Fruit fly (Drosophila melanogaster): ENCODE data around the gene CG13737.

Gene CG13737

DNA sequence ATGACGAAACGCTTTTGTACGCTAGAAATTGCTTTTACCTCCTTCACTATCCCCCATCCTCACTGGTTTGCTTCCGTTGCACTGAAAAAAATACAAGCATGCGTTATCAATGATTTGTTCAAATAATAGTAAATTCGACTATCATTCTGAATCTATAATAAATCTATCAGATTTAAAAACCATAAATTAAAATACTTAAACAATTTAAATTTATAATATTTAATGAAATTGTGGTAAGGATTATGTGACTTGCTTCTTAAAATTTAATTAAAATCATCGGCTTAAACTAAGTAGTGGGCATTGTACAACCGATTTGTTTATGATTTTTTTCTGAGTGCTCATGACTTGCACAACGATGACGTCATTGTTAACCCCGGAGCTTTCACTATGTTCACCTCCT is 26.7 kb downstream of the CG13737 start (continued):
- TF ChIP-seq CG17829 (tag; optimal IDR thresholded peaks at IDR 0.05) (peak; percentile 65), CG11696 (GFP tag; IDR thresholded peaks at IDR 0.05) (no peak), CG13775 (GFP tag; optimal IDR thresholded peaks at IDR 0.05) (peak; percentile 25), corto (GFP tag; optimal IDR thresholded peaks at IDR 0.05) (no peak), zen2 (GFP tag; IDR thresholded peaks at IDR 0.05; ENCODE audit: partially characterized antibody) (no peak), Neu2 (GFP tag; optimal IDR thresholded peaks at IDR 0.05; ENCODE audit: borderline replicate concordance) (no peak), CG7745 (tag; optimal IDR thresholded peaks at IDR 0.05) (no peak), pnt (GFP tag; optimal IDR thresholded peaks at IDR 0.05) (no peak), CG7786 (GFP tag; optimal IDR thresholded peaks at IDR 0.05) (no peak), CTCF (GFP tag; optimal IDR thresholded peaks at IDR 0.05) (no peak), CG6254 (GFP tag; optimal IDR thresholded peaks at IDR 0.05) (peak; percentile 28), CG12236 (GFP tag; optimal IDR thresholded peaks at IDR 0.05) (no peak), gcm (GFP tag; optimal IDR thresholded peaks at IDR 0.05) (peak; percentile 15), ci (GFP tag; IDR thresholded peaks at IDR 0.05) (no peak), Stat92E (GFP tag; optimal IDR thresholded peaks at IDR 0.05) (no peak), peb (GFP tag; IDR thresholded peaks at IDR 0.05) (no peak), Sox102F (GFP tag; optimal IDR thresholded peaks at IDR 0.05) (peak; percentile 78), grau (tag; optimal IDR thresholded peaks at IDR 0.05) (peak; percentile 85), CG17328 (GFP tag; IDR thresholded peaks at IDR 0.05) (no peak), hkb (optimal IDR thresholded peaks at IDR 0.05) (no peak), hkb (GFP tag; IDR thresholded peaks at IDR 0.05) (peak; percentile 40), Fer1 (GFP tag; optimal IDR thresholded peaks at IDR 0.05) (peak; percentile 90), gce (GFP tag; IDR thresholded peaks at IDR 0.05) (no peak), CG8281 (tag; optimal IDR thresholded peaks at IDR 0.05) (peak; percentile 9), bcd (GFP tag; optimal IDR thresholded peaks at IDR 0.05) (peak; percentile 69), fru (optimal IDR thresholded peaks at IDR 0.05) (no peak), Ptx1 (GFP tag; IDR thresholded peaks at IDR 0.05) (peak; percentile 38), toy (GFP tag; IDR thresholded peaks at IDR 0.05) (no peak), CG7928 (GFP tag; optimal IDR thresholded peaks at IDR 0.05) (peak; percentile 17), kay (GFP tag; optimal IDR thresholded peaks at IDR 0.05) (no peak), CG14710 (tag; optimal IDR thresholded peaks at IDR 0.05) (peak; percentile 43), Hsf (GFP tag; optimal IDR thresholded peaks at IDR 0.05) (no peak), Nf-YA (GFP tag; IDR thresholded peaks at IDR 0.05) (no peak), odd (GFP tag; optimal IDR thresholded peaks at IDR 0.05) (peak; percentile 50), gcm2 (GFP tag; optimal IDR thresholded peaks at IDR 0.05) (no peak), Atf3 (GFP tag; optimal IDR thresholded peaks at IDR 0.05) (no peak), dpn (GFP tag; optimal IDR thresholded peaks at IDR 0.05) (peak in 1 of 2 experiments; percentile 49), CG3407 (GFP tag; optimal IDR thresholded peaks at IDR 0.05) (no peak), pan (optimal IDR thresholded peaks at IDR 0.05) (no peak), pan (GFP tag; optimal IDR thresholded peaks at IDR 0.05 in 1 of 2, IDR thresholded peaks at IDR 0.05 in 1 of 2) (no peak), Taf1 (GFP tag; IDR thresholded peaks at IDR 0.05) (no peak), CG8290 (GFP tag; optimal IDR thresholded peaks at IDR 0.05) (no peak), CG8290 (tag; optimal IDR thresholded peaks at IDR 0.05) (no peak), HmgD (GFP tag; optimal IDR thresholded peaks at IDR 0.05) (no peak), TFAM (GFP tag; optimal IDR thresholded peaks at IDR 0.05) (no peak), eyg (GFP tag; optimal IDR thresholded peaks at IDR 0.05) (no peak), CG2120 (GFP tag; optimal IDR thresholded peaks at IDR 0.05) (peak; percentile 55), CG7372 (GFP tag; IDR thresholded peaks at IDR 0.05) (no peak), CG1529 (GFP tag; optimal IDR thresholded peaks at IDR 0.05) (no peak), gro (GFP tag; optimal IDR thresholded peaks at IDR 0.05) (no peak), CG13287 (GFP tag; IDR thresholded peaks at IDR 0.05; ENCODE audit: partially characterized antibody) (no peak), Blimp-1 (GFP tag; optimal IDR thresholded peaks at IDR 0.05) (peak; percentile 65), psq (GFP tag; optimal IDR thresholded peaks at IDR 0.05) (no peak), HLH4C (GFP tag; IDR thresholded peaks at IDR 0.05; ENCODE audit: partially characterized antibody) (no peak)
